Worm (Caenorhabditis elegans) whole organism, L4/young adult: ENCODE data around the gene F35E8.1.

ENCODE experiments used
- W03F9.2 ChIP-seq: fragments of 150-350 bp; optimal IDR thresholded peaks from 2 replicates; lab custom pipeline; 2014; ENCODE audit warnings: missing biosample characterization, missing genetic modification characterization
- him-1 ChIP-seq: sonication (generic microtip); optimal IDR thresholded peaks from 2 replicates; lab custom pipeline; 2016; ENCODE audit warnings: missing genotype, missing genetic modification reagents, missing genetic modification characterization, missing compliant biosample characterization

ce11 chrV:15920273-15920672 is 14.8 kb upstream of the F35E8.1 start, which contains the start of gene F35E8.10:
- TF ChIP-seq him-1 (tag; lab: Kevin White, UChicago): no peak
- no peak for TF ChIP-seq W03F9.2
